Fruit fly (Drosophila melanogaster) whole organism, embryonic: Measurements from ENCODE around the gene CG14995.

Experiments used
- Antp ChIP-seq: fragments of 200-800 bp; sonication (Bioruptor generic); optimal IDR thresholded peaks from 3 replicates; lab custom pipeline; 2016; ENCODE audit warnings: missing biosample characterization, missing genetic modification characterization
- B-H1 ChIP-seq: fragments of 200-800 bp; sonication (Bioruptor generic); IDR thresholded peaks from 3 replicates; pipeline ENCODE4 v1.3.6; 2022; ENCODE audit warnings: missing biosample characterization, missing genetic modification characterization
- BtbVII ChIP-seq: fragments of 200-800 bp; sonication (Bioruptor generic); optimal IDR thresholded peaks from 3 replicates; lab custom pipeline; 2017; ENCODE audit warnings: missing biosample characterization, mild to moderate bottlenecking, missing genetic modification characterization
- CG10959 ChIP-seq: fragments of 200-800 bp; sonication (Bioruptor generic); IDR thresholded peaks from 2 replicates; pipeline ENCODE4 v1.3.6; 2022; ENCODE audit warnings: missing biosample characterization, missing genetic modification characterization
- CG10979 ChIP-seq: fragments of 200-800 bp; sonication (Bioruptor generic); optimal IDR thresholded peaks from 2 replicates; lab custom pipeline; 2018; ENCODE audit warnings: missing biosample characterization, mild to moderate bottlenecking, missing genetic modification characterization, moderate library complexity
- CG11696 ChIP-seq: fragments of 200-800 bp; sonication (Bioruptor generic); IDR thresholded peaks from 2 replicates; pipeline ENCODE4 v1.3.6; 2022; ENCODE audit warnings: missing biosample characterization, missing genetic modification characterization
- CG12236 ChIP-seq: fragments of 200-800 bp; sonication (Bioruptor generic); optimal IDR thresholded peaks from 2 replicates; lab custom pipeline; 2016; ENCODE audit warnings: missing biosample characterization, missing genetic modification characterization
- CG13287 ChIP-seq: fragments of 200-800 bp; sonication (Bioruptor generic); IDR thresholded peaks from 2 replicates; pipeline ENCODE4 v1.3.6; 2022; ENCODE audit warnings: missing biosample characterization, missing genetic modification characterization; ENCODE audit not compliant: partially characterized antibody
- CG13296 ChIP-seq: fragments of 200-800 bp; sonication (Bioruptor generic); optimal IDR thresholded peaks from 3 replicates; lab custom pipeline; 2018; ENCODE audit warnings: missing biosample characterization, mild to moderate bottlenecking, missing genetic modification characterization
- CG13775 ChIP-seq: fragments of 200-800 bp; sonication (Bioruptor generic); optimal IDR thresholded peaks from 3 replicates; lab custom pipeline; 2017; ENCODE audit warnings: missing biosample characterization, mild to moderate bottlenecking, missing genetic modification characterization
- CG15269 ChIP-seq: fragments of 200-800 bp; sonication (Bioruptor generic); optimal IDR thresholded peaks from 2 replicates; lab custom pipeline; 2018; ENCODE audit warnings: missing biosample characterization, mild to moderate bottlenecking, missing genetic modification characterization, moderate library complexity
- CG17802 ChIP-seq: fragments of 200-800 bp; sonication (Bioruptor generic); optimal IDR thresholded peaks from 2 replicates; lab custom pipeline; 2018; ENCODE audit warnings: missing biosample characterization, mild to moderate bottlenecking, missing genetic modification characterization, moderate library complexity
- CG30020 ChIP-seq: fragments of 200-800 bp; optimal IDR thresholded peaks from 2 replicates; lab custom pipeline; 2019; ENCODE audit warnings: missing biosample characterization, mild to moderate bottlenecking, missing genetic modification characterization, moderate library complexity
- CG3065 ChIP-seq: fragments of 200-800 bp; sonication (Bioruptor generic); optimal IDR thresholded peaks from 2 replicates; lab custom pipeline; 2016; ENCODE audit warnings: missing biosample characterization, missing genetic modification characterization
- CG4360 ChIP-seq: fragments of 200-800 bp; sonication (Bioruptor generic); IDR thresholded peaks from 2 replicates; pipeline ENCODE4 v1.3.6; 2022; ENCODE audit warnings: missing biosample characterization, missing genetic modification characterization
- CG6683 ChIP-seq: fragments of 200-800 bp; sonication (Bioruptor generic); optimal IDR thresholded peaks from 2 replicates; lab custom pipeline; 2017; ENCODE audit warnings: missing biosample characterization, mild to moderate bottlenecking, missing genetic modification characterization, missing genetic modification reagents
- CG7271 ChIP-seq: fragments of 200-800 bp; sonication (Bioruptor generic); optimal IDR thresholded peaks from 2 replicates; lab custom pipeline; 2018; ENCODE audit warnings: missing biosample characterization, mild to moderate bottlenecking, missing genetic modification characterization, moderate library complexity
- CG7963 ChIP-seq: fragments of 200-800 bp; sonication (Bioruptor generic); IDR thresholded peaks from 3 replicates; pipeline ENCODE4 v1.3.6; 2022; ENCODE audit warnings: missing biosample characterization, missing genetic modification characterization; ENCODE audit not compliant: partially characterized antibody
- Dip2 ChIP-seq: fragments of 200-800 bp; sonication (Bioruptor generic); IDR thresholded peaks from 2 replicates; pipeline ENCODE4 v1.3.6; 2022; ENCODE audit warnings: missing biosample characterization, missing genetic modification characterization
- HLHmδ ChIP-seq: fragments of 200-800 bp; sonication (Bioruptor generic); optimal IDR thresholded peaks from 2 replicates; lab custom pipeline; 2018; ENCODE audit warnings: missing biosample characterization, mild to moderate bottlenecking, missing genetic modification characterization, moderate library complexity
- Lpt ChIP-seq: fragments of >200 bp; optimal IDR thresholded peaks from 2 replicates; lab custom pipeline; 2018; ENCODE audit warnings: missing biosample characterization, missing genetic modification characterization
- MTF-1 ChIP-seq: fragments of 200-800 bp; sonication (Bioruptor generic); optimal IDR thresholded peaks from 2 replicates; lab custom pipeline; 2018; ENCODE audit warnings: missing biosample characterization, mild to moderate bottlenecking, missing genetic modification characterization, borderline replicate concordance
- Med ChIP-seq: fragments of 200-800 bp; sonication (Bioruptor generic); peaks from one replicate; lab custom pipeline; 2016; ENCODE audit warnings: missing biosample characterization, missing genetic modification characterization, mild to moderate bottlenecking, inconsistent platforms, moderate library complexity
- Mrtf ChIP-seq: fragments of 200-800 bp; sonication (Bioruptor generic); IDR thresholded peaks from 3 replicates; pipeline ENCODE4 v1.3.6; 2022; ENCODE audit warnings: missing biosample characterization, missing genetic modification characterization
- NFAT ChIP-seq: fragments of 200-800 bp; sonication (Bioruptor generic); IDR thresholded peaks from 2 replicates; pipeline ENCODE4 v1.3.6; 2022; ENCODE audit warnings: missing biosample characterization, missing genetic modification characterization
- Nf-YC ChIP-seq: fragments of 200-800 bp; optimal IDR thresholded peaks from 3 replicates; lab custom pipeline; 2019; ENCODE audit warnings: missing biosample characterization, mild to moderate bottlenecking, missing genetic modification characterization, moderate library complexity
- Oaz ChIP-seq: fragments of 200-800 bp; sonication (Bioruptor generic); IDR thresholded peaks from 2 replicates; pipeline ENCODE4 v1.3.6; 2022; ENCODE audit warnings: missing biosample characterization, missing genetic modification characterization
- Opbp ChIP-seq: fragments of 200-800 bp; sonication (Bioruptor generic); IDR thresholded peaks from 3 replicates; pipeline ENCODE4 v1.3.6; 2022; ENCODE audit warnings: missing biosample characterization, missing genetic modification characterization; ENCODE audit not compliant: partially characterized antibody
- Pdp1 ChIP-seq, 2 experiments: fragments of 200-800 bp; sonication (Bioruptor generic); optimal IDR thresholded peaks; 3 replicates each; lab custom pipeline; 2016; ENCODE audit warnings: missing biosample characterization in 2 of 2, missing genetic modification characterization in 2 of 2, mild to moderate bottlenecking in 1 of 2, moderate library complexity in 1 of 2
- Rx ChIP-seq: fragments of 200-800 bp; sonication (Bioruptor generic); IDR thresholded peaks from 2 replicates; pipeline ENCODE4 v1.3.6; 2022; ENCODE audit warnings: missing biosample characterization, missing genetic modification characterization
- Sry-β ChIP-seq: fragments of 200-800 bp; sonication (Bioruptor generic); optimal IDR thresholded peaks from 2 replicates; lab custom pipeline; 2018; ENCODE audit warnings: missing biosample characterization, mild to moderate bottlenecking, missing genetic modification characterization, moderate library complexity
- ash1 ChIP-seq: fragments of 200-800 bp; sonication (Bioruptor generic); optimal IDR thresholded peaks from 2 replicates; lab custom pipeline; 2018; ENCODE audit warnings: missing biosample characterization, mild to moderate bottlenecking, missing genetic modification characterization
- ato ChIP-seq: fragments of 200-800 bp; sonication (Bioruptor generic); IDR thresholded peaks from 2 replicates; pipeline ENCODE4 v1.3.6; 2022; ENCODE audit warnings: missing biosample characterization, missing genetic modification characterization; ENCODE audit not compliant: partially characterized antibody
- chinmo ChIP-seq: fragments of 200-800 bp; sonication (Bioruptor generic); IDR thresholded peaks from 4 replicates; pipeline ENCODE4 v1.3.6; 2022; ENCODE audit warnings: missing biosample characterization, missing genetic modification characterization; ENCODE audit not compliant: partially characterized antibody
- crp ChIP-seq, 2 experiments: fragments of 200-800 bp; sonication (Bioruptor generic); optimal IDR thresholded peaks; 2 replicates in 1 of 2; 3 replicates in 1 of 2; lab custom pipeline; 2017; ENCODE audit warnings: missing biosample characterization in 2 of 2, missing genetic modification characterization in 2 of 2, mild to moderate bottlenecking in 1 of 2, moderate library complexity in 1 of 2
- disco-r ChIP-seq: fragments of 200-800 bp; sonication (Bioruptor generic); optimal IDR thresholded peaks from 2 replicates; lab custom pipeline; 2016; ENCODE audit warnings: missing biosample characterization, missing genetic modification characterization
- ems ChIP-seq: fragments of 200-800 bp; sonication (Bioruptor generic); optimal IDR thresholded peaks from 3 replicates; lab custom pipeline; 2016; ENCODE audit warnings: missing biosample characterization, missing genetic modification characterization
- fd96Cb ChIP-seq: fragments of 200-800 bp; sonication (Bioruptor generic); optimal IDR thresholded peaks from 2 replicates; lab custom pipeline; 2018; ENCODE audit warnings: missing biosample characterization, mild to moderate bottlenecking, missing genetic modification characterization, moderate library complexity
- gem ChIP-seq: fragments of 200-800 bp; sonication (Bioruptor generic); optimal IDR thresholded peaks from 2 replicates; lab custom pipeline; 2019; ENCODE audit warnings: missing biosample characterization, mild to moderate bottlenecking, missing genetic modification characterization, moderate library complexity
- hkb ChIP-seq, 2 experiments: fragments of 200-800 bp in 1 of 2; fragments of >200 bp in 1 of 2; sonication (Bioruptor generic) in 1 of 2; IDR thresholded peaks in 1 of 2; optimal IDR thresholded peaks in 1 of 2; 2 replicates each; pipeline versions ENCODE4 v1.3.6 to Lab custom; 2017 to 2022; ENCODE audit warnings: missing biosample characterization in 1 of 2, missing genetic modification characterization in 1 of 2
- jumu ChIP-seq: fragments of 200-800 bp; sonication (Bioruptor generic); optimal IDR thresholded peaks from 3 replicates; lab custom pipeline; 2016; ENCODE audit warnings: missing biosample characterization, missing genetic modification characterization
- lmd ChIP-seq: fragments of 200-800 bp; sonication (Bioruptor generic); IDR thresholded peaks from 2 replicates; pipeline ENCODE4 v1.3.6; 2022; ENCODE audit warnings: missing biosample characterization, missing genetic modification characterization
- maf-S ChIP-seq: fragments of 200-800 bp; sonication (Bioruptor generic); optimal IDR thresholded peaks from 2 replicates; lab custom pipeline; 2016; ENCODE audit warnings: missing biosample characterization, missing genetic modification characterization
- pita ChIP-seq: fragments of 200-800 bp; sonication (Bioruptor generic); optimal IDR thresholded peaks from 2 replicates; lab custom pipeline; 2017; ENCODE audit warnings: missing biosample characterization, mild to moderate bottlenecking, missing genetic modification characterization
- rib ChIP-seq: fragments of 200-800 bp; sonication (Bioruptor generic); IDR thresholded peaks from 2 replicates; pipeline ENCODE4 v1.3.6; 2022; ENCODE audit warnings: missing biosample characterization, missing genetic modification characterization
- schlank ChIP-seq: fragments of 200-800 bp; sonication (Bioruptor generic); optimal IDR thresholded peaks from 2 replicates; lab custom pipeline; 2018; ENCODE audit warnings: missing biosample characterization, mild to moderate bottlenecking, missing genetic modification characterization
- vnd ChIP-seq: fragments of 200-800 bp; sonication (Bioruptor generic); IDR thresholded peaks from 3 replicates; pipeline ENCODE4 v1.3.6; 2022; ENCODE audit warnings: missing biosample characterization, missing genetic modification characterization; ENCODE audit not compliant: partially characterized antibody

The CG14995 gene

DNA sequence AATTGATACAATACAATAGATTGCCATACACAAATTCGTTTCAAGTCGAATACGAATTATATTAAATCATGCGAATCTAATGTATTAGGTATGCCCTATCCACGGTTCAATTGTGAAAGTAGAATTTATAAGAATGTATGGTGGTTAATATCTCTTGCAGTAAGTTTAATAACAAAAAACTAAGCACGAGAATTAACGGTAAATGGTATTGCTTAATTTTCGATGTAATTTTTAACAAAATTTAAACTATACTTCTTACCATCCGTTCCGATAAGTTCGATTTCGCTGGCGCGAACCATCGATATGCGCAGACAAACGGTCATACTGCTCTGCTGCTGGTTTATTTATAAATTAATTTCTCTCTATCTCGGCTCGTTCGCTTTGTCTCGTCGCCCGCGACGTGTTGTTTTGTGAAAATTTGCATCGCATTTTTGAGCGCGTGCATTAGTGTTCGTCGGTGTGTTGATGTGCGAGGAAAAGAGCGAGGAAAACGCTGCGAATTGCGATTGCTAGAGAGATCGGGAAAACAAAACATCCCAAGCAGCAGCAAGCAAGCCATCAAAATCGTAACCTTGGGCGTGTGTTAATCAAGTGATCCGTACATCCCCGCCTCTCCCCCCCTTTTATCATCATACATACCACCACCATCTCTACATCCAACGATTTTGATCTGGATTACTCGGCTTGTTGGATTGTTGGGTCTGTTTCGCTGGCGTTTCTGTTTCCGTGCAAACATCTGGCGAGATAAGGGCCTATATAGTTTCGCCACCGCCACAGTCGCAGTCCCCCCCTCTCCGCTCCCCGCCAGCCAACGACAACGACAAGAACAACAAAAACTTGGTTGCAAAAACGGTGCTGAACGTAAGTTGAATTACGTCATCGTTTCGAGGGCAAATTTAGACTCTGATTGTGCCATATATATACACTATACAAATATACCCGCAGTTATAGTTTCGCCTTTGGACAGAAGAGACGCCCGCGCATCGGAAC is 497 bp upstream of the CG14995 start, which contains the start of gene Fit1 (continued):
- no peak for TF ChIP-seq CG6683 (GFP tag; lab: Kevin White, UChicago)
- no peak for TF ChIP-seq MTF-1 (GFP tag; lab: Kevin White, UChicago)
- no peak for TF ChIP-seq CG12236
- no peak for TF ChIP-seq Rx (GFP tag; lab: Robert Waterston, UW)
- no peak for TF ChIP-seq schlank (tag; lab: Kevin White, UChicago)
- TF ChIP-seq hkb (optimal IDR thresholded peaks at IDR 0.05; lab: Kevin White, UChicago), result no peak
- no peak for TF ChIP-seq hkb (GFP tag; IDR thresholded peaks at IDR 0.05; lab: Robert Waterston, UW)
- TF ChIP-seq CG13287, result peak; percentile 50
- peak; percentile 73 for TF ChIP-seq Med
- TF ChIP-seq chinmo (GFP tag; lab: Robert Waterston, UW), result peak; percentile 82
- peak; percentile 66 for TF ChIP-seq ato
- no peak for TF ChIP-seq CG3065 (GFP tag; lab: Kevin White, UChicago)
- TF ChIP-seq CG13775 (GFP tag; lab: Kevin White, UChicago), result no peak
- TF ChIP-seq CG10979 (tag; lab: Kevin White, UChicago), result peak; percentile 3
- TF ChIP-seq vnd (GFP tag; lab: Robert Waterston, UW), result peak; percentile 35; the same call in 1 of the 3 replicates
- peak; percentile 96 for TF ChIP-seq rib
- no peak for TF ChIP-seq CG13296 (GFP tag; lab: Kevin White, UChicago)
- TF ChIP-seq Sry-β (GFP tag; lab: Kevin White, UChicago), result no peak
- no peak for TF ChIP-seq maf-S (GFP tag; lab: Kevin White, UChicago)
- no peak for TF ChIP-seq CG7271
- no peak for TF ChIP-seq CG17802 (tag; lab: Kevin White, UChicago)
- TF ChIP-seq gem (tag; lab: Kevin White, UChicago), result no peak
- TF ChIP-seq BtbVII (GFP tag; lab: Kevin White, UChicago), result peak; percentile 78
- no peak for TF ChIP-seq CG15269 (tag; lab: Kevin White, UChicago)
- no peak for TF ChIP-seq CG11696 (GFP tag; lab: Robert Waterston, UW)
- no peak for TF ChIP-seq Lpt (GFP tag; lab: Kevin White, UChicago)
- TF ChIP-seq fd96Cb (tag; lab: Kevin White, UChicago), result no peak
- no peak for TF ChIP-seq Mrtf (GFP tag; lab: Robert Waterston, UW)
- no peak for TF ChIP-seq ash1
- no peak for TF ChIP-seq Oaz
- no peak for TF ChIP-seq CG4360
- no peak for TF ChIP-seq pita (GFP tag; lab: Kevin White, UChicago)
- TF ChIP-seq jumu, result no peak
- TF ChIP-seq disco-r (GFP tag; lab: Kevin White, UChicago), result no peak
- TF ChIP-seq Opbp, result peak; percentile 53; the same call in 2 of the 3 replicates
- peak; percentile 56; the same call in 2 of the 3 replicates for TF ChIP-seq CG7963 (GFP tag; lab: Robert Waterston, UW)
- no peak for TF ChIP-seq CG10959 (GFP tag; lab: Robert Waterston, UW)
- TF ChIP-seq Nf-YC (tag; lab: Kevin White, UChicago), result no peak
- TF ChIP-seq lmd (GFP tag; lab: Robert Waterston, UW), result no peak
- no peak for TF ChIP-seq B-H1 (GFP tag; lab: Robert Waterston, UW)
- peak; percentile 12 for TF ChIP-seq CG30020
- no peak for TF ChIP-seq Dip2
- TF ChIP-seq NFAT (GFP tag; lab: Robert Waterston, UW), result no peak
- no peak for TF ChIP-seq crp (GFP tag; optimal IDR thresholded peaks at IDR 0.05; lab: Kevin White, UChicago)
- no peak for TF ChIP-seq Antp
- TF ChIP-seq HLHmδ (GFP tag; lab: Kevin White, UChicago), result no peak
- TF ChIP-seq ems (GFP tag; lab: Kevin White, UChicago), result no peak
- TF ChIP-seq Pdp1 (GFP tag; optimal IDR thresholded peaks at IDR 0.05; lab: Kevin White, UChicago), result peak in 1 of 2 experiments; percentile 95
